Worm (Caenorhabditis elegans) whole organism, L1 larva: ENCODE data around the gene D1005.6.
"Not testable (repeated sequence)": the region's sequence is repeated elsewhere in the genome, so short reads cannot be mapped to it uniquely, and the experiment has no call there.

Experiments
- ces-1 ChIP-seq: fragments of 150-350 bp; optimal IDR thresholded peaks from 2 replicates; lab custom pipeline; 2014; ENCODE audit warnings: missing biosample characterization, missing genetic modification reagents, missing genetic modification characterization
- lin-13 ChIP-seq: fragments of 150-350 bp; optimal IDR thresholded peaks from 2 replicates; lab custom pipeline; 2014; ENCODE audit warnings: missing biosample characterization, missing genetic modification reagents, missing genetic modification characterization
- lin-39 ChIP-seq: fragments of 150-350 bp; optimal IDR thresholded peaks from 2 replicates; lab custom pipeline; 2014; ENCODE audit warnings: missing biosample characterization, missing genetic modification reagents, missing genetic modification characterization
- nhr-11 ChIP-seq: fragments of 150-350 bp; optimal IDR thresholded peaks from 2 replicates; lab custom pipeline; 2014; ENCODE audit warnings: missing biosample characterization, missing genetic modification characterization
- nhr-28 ChIP-seq: fragments of 150-350 bp; optimal IDR thresholded peaks from 2 replicates; lab custom pipeline; 2014; ENCODE audit warnings: missing biosample characterization, missing genetic modification characterization
- nhr-76 ChIP-seq: sonication (generic microtip); optimal IDR thresholded peaks from 2 replicates; lab custom pipeline; 2017; ENCODE audit warnings: missing biosample characterization, missing genetic modification characterization
- skn-1 ChIP-seq: fragments of 150-350 bp; optimal IDR thresholded peaks from 2 replicates; lab custom pipeline; 2014; ENCODE audit warnings: missing biosample characterization, missing genetic modification characterization
- snpc-4 ChIP-seq: fragments of 150-350 bp; optimal IDR thresholded peaks from 2 replicates; lab custom pipeline; 2014; ENCODE audit warnings: missing biosample characterization, missing genetic modification characterization
- unc-86 ChIP-seq: sonication (generic microtip); optimal IDR thresholded peaks from 2 replicates; lab custom pipeline; 2016; ENCODE audit warnings: missing genetic modification characterization, missing compliant biosample characterization

DNA sequence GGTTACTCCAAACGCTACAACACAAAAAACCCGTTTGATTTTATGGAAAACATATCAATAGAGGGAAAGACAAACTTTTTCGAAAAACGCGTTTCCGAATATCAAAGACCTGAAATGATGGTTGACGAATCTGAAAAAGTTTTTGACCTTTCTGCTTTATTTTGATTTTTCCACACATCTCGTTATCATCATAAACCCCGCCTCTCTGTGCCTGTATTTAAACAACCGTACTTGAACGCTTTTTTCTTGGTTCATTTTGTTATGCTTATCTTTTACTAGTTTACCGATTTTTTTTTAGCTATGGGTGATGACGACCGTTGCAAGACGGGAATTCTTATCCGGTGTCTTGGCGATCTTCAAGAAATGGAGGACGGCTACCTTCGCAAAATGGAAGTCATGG, 33.9 kb downstream of the D1005.6 start, which contains the start of gene F19G12.1:
- not testable (repeated sequence) for TF ChIP-seq unc-86 (tag; lab: Kevin White, UChicago); nhr-76 (tag; lab: Kevin White, UChicago); lin-13 (GFP tag; lab: Kevin White, UChicago); nhr-28 (tag; lab: Kevin White, UChicago); skn-1 (tag; lab: Kevin White, UChicago); ces-1; snpc-4; lin-39 (tag; lab: Kevin White, UChicago); nhr-11 (tag; lab: Kevin White, UChicago)
